Worm (Caenorhabditis elegans) whole organism, early embryonic: ENCODE measurements around the gene ZK688.11.

Experiments used
- hnd-1 ChIP-seq: sonication (generic microtip); optimal IDR thresholded peaks from 2 replicates; lab custom pipeline; 2016; ENCODE audit warnings: missing genetic modification characterization, missing compliant biosample characterization
- pes-1 ChIP-seq: fragments of 200-800 bp; sonication (Bioruptor generic); IDR thresholded peaks from 2 replicates; pipeline ENCODE4 v1.3.6; 2022; ENCODE audit warnings: missing genetic modification reagents, missing genetic modification characterization, missing compliant biosample characterization

DNA sequence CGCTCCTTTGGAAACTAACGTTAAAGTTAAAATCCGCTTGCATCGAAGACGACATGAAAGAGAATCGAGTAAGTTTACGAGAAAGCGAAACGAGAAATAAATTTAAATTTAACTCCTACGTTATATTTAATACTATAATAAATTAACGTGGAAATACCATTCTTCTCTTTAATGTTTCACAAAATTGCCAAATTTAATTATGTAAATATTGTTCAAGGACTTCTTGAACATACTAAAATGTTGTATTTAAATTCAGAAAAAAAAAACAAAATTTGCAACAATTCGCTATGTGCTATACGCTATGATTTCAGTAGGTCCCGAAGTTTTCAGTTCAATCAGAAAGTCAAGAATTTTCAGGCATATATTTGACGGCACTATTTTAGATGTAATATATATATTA lies 12.2 kb upstream of the ZK688.11 start, which contains the start of gene ZK688.10:
- TF ChIP-seq hnd-1 (no peak), pes-1 (GFP tag; lab: Robert Waterston, UW) (no peak)
